Fruit fly (Drosophila melanogaster) whole organism, embryonic: ENCODE measurements around the gene Slu7.
A peak's percentile ranks its signal among the peaks of the same experiment; 100 is the strongest.

ENCODE experiments used
- B-H1 ChIP-seq: fragments of 200-800 bp; sonication (Bioruptor generic); IDR thresholded peaks from 3 replicates; pipeline ENCODE4 v1.3.6; 2022; ENCODE audit warnings: missing biosample characterization, missing genetic modification characterization
- Bgb ChIP-seq: fragments of 200-800 bp; sonication (Bioruptor generic); IDR thresholded peaks from 2 replicates; pipeline ENCODE4 v1.3.6; 2022; ENCODE audit warnings: missing biosample characterization, missing genetic modification characterization; ENCODE audit not compliant: partially characterized antibody
- Blimp-1 ChIP-seq: fragments of 200-800 bp; sonication (Bioruptor generic); optimal IDR thresholded peaks from 3 replicates; lab custom pipeline; 2018; ENCODE audit warnings: missing biosample characterization, missing genetic modification characterization, mild to moderate bottlenecking, moderate library complexity, missing genetic modification reagents
- CG11560 ChIP-seq: fragments of 200-800 bp; sonication (Bioruptor generic); IDR thresholded peaks from 3 replicates; pipeline ENCODE4 v1.3.6; 2022; ENCODE audit warnings: missing biosample characterization, missing genetic modification characterization
- CG12104 ChIP-seq: fragments of 200-800 bp; sonication (Bioruptor generic); optimal IDR thresholded peaks from 3 replicates; lab custom pipeline; 2016; ENCODE audit warnings: missing biosample characterization, missing genetic modification characterization
- CG12299 ChIP-seq: fragments of 200-800 bp; sonication (Bioruptor generic); optimal IDR thresholded peaks from 2 replicates; lab custom pipeline; 2018; ENCODE audit warnings: missing biosample characterization, mild to moderate bottlenecking, missing genetic modification characterization
- CG12744 ChIP-seq: fragments of 200-800 bp; sonication (Bioruptor generic); optimal IDR thresholded peaks from 2 replicates; lab custom pipeline; 2016; ENCODE audit warnings: missing biosample characterization, missing genetic modification characterization
- CG13894 ChIP-seq: fragments of 200-800 bp; sonication (Bioruptor generic); optimal IDR thresholded peaks from 3 replicates; lab custom pipeline; 2018; ENCODE audit warnings: missing biosample characterization, mild to moderate bottlenecking, missing genetic modification characterization, moderate library complexity
- CG1603 ChIP-seq: fragments of 200-800 bp; sonication (Bioruptor generic); optimal IDR thresholded peaks from 2 replicates; lab custom pipeline; 2019; ENCODE audit warnings: missing biosample characterization, mild to moderate bottlenecking, missing genetic modification characterization, moderate library complexity
- CG17359 ChIP-seq: fragments of 200-800 bp; sonication (Bioruptor generic); optimal IDR thresholded peaks from 3 replicates; lab custom pipeline; 2018; ENCODE audit warnings: missing biosample characterization, mild to moderate bottlenecking, missing genetic modification characterization, moderate library complexity
- CG17568 ChIP-seq: fragments of 200-800 bp; sonication (Bioruptor generic); optimal IDR thresholded peaks from 2 replicates; lab custom pipeline; 2018; ENCODE audit warnings: missing biosample characterization, mild to moderate bottlenecking, missing genetic modification characterization, moderate library complexity
- CG1832 ChIP-seq: fragments of 200-800 bp; sonication (Bioruptor generic); optimal IDR thresholded peaks from 2 replicates; lab custom pipeline; 2017; ENCODE audit warnings: missing biosample characterization, mild to moderate bottlenecking, missing genetic modification characterization, inconsistent platforms
- CG2116 ChIP-seq: fragments of 200-800 bp; sonication (Bioruptor generic); optimal IDR thresholded peaks from 3 replicates; lab custom pipeline; 2018; ENCODE audit warnings: missing biosample characterization, mild to moderate bottlenecking, missing genetic modification characterization
- CG3163 ChIP-seq: fragments of 200-800 bp; sonication (Bioruptor generic); optimal IDR thresholded peaks from 3 replicates; lab custom pipeline; 2016; ENCODE audit warnings: missing biosample characterization, missing genetic modification characterization
- CG4360 ChIP-seq: fragments of 200-800 bp; sonication (Bioruptor generic); IDR thresholded peaks from 2 replicates; pipeline ENCODE4 v1.3.6; 2022; ENCODE audit warnings: missing biosample characterization, missing genetic modification characterization
- CG4404 ChIP-seq: fragments of 200-800 bp; sonication (Bioruptor generic); IDR thresholded peaks from 2 replicates; pipeline ENCODE4 v1.3.6; 2022; ENCODE audit warnings: missing biosample characterization, missing genetic modification characterization
- CG8359 ChIP-seq: fragments of 200-800 bp; sonication (Bioruptor generic); optimal IDR thresholded peaks from 2 replicates; lab custom pipeline; 2017; ENCODE audit warnings: missing biosample characterization, mild to moderate bottlenecking, missing genetic modification characterization, borderline replicate concordance
- CG8478 ChIP-seq: fragments of >200 bp; optimal IDR thresholded peaks from 2 replicates; lab custom pipeline; 2018
- CG9797 ChIP-seq: fragments of 200-800 bp; sonication (Bioruptor generic); optimal IDR thresholded peaks from 3 replicates; lab custom pipeline; 2018; ENCODE audit warnings: missing biosample characterization, mild to moderate bottlenecking, missing genetic modification characterization
- CTCF ChIP-seq: fragments of 200-800 bp; sonication (Bioruptor generic); optimal IDR thresholded peaks from 2 replicates; lab custom pipeline; 2017; ENCODE audit warnings: missing biosample characterization, mild to moderate bottlenecking, missing genetic modification characterization, moderate library complexity
- Chrac-16 ChIP-seq: fragments of 200-800 bp; sonication (Bioruptor generic); optimal IDR thresholded peaks from 3 replicates; lab custom pipeline; 2016; ENCODE audit warnings: missing biosample characterization, missing genetic modification characterization
- CkIIα-i1 ChIP-seq: fragments of 200-800 bp; sonication (Bioruptor generic); IDR thresholded peaks from 2 replicates; pipeline ENCODE4 v1.3.6; 2022; ENCODE audit warnings: missing biosample characterization, missing genetic modification characterization
- CrebB ChIP-seq: fragments of 200-800 bp; sonication (Bioruptor generic); optimal IDR thresholded peaks from 3 replicates; lab custom pipeline; 2018; ENCODE audit warnings: missing biosample characterization, mild to moderate bottlenecking, missing genetic modification characterization
- Gug ChIP-seq: fragments of 200-800 bp; sonication (Bioruptor generic); IDR thresholded peaks from 4 replicates; pipeline ENCODE4 v1.3.6; 2022; ENCODE audit warnings: missing biosample characterization, missing genetic modification characterization
- HLH4C ChIP-seq: fragments of 200-800 bp; sonication (Bioruptor generic); IDR thresholded peaks from 3 replicates; pipeline ENCODE4 v1.3.6; 2022; ENCODE audit warnings: missing biosample characterization, missing genetic modification characterization; ENCODE audit not compliant: partially characterized antibody
- Hey ChIP-seq: fragments of 200-800 bp; sonication (Bioruptor generic); optimal IDR thresholded peaks from 3 replicates; lab custom pipeline; 2018; ENCODE audit warnings: missing biosample characterization, mild to moderate bottlenecking, missing genetic modification characterization
- Hr3 ChIP-seq: fragments of 200-800 bp; sonication (Bioruptor generic); optimal IDR thresholded peaks from 3 replicates; lab custom pipeline; 2016; ENCODE audit warnings: missing biosample characterization, missing genetic modification characterization
- Med ChIP-seq: fragments of 200-800 bp; sonication (Bioruptor generic); peaks from one replicate; lab custom pipeline; 2016; ENCODE audit warnings: missing biosample characterization, missing genetic modification characterization, mild to moderate bottlenecking, inconsistent platforms, moderate library complexity
- Mes4 ChIP-seq: fragments of 200-800 bp; sonication (Bioruptor generic); optimal IDR thresholded peaks from 2 replicates; lab custom pipeline; 2016; ENCODE audit warnings: missing biosample characterization, missing genetic modification characterization
- Mrtf ChIP-seq: fragments of 200-800 bp; sonication (Bioruptor generic); IDR thresholded peaks from 3 replicates; pipeline ENCODE4 v1.3.6; 2022; ENCODE audit warnings: missing biosample characterization, missing genetic modification characterization
- Neu2 ChIP-seq: fragments of 200-800 bp; sonication (Bioruptor generic); optimal IDR thresholded peaks from 3 replicates; lab custom pipeline; 2016; ENCODE audit warnings: missing biosample characterization, missing genetic modification characterization, borderline replicate concordance
- Rfx ChIP-seq: fragments of 200-800 bp; sonication (Bioruptor generic); IDR thresholded peaks from 2 replicates; pipeline ENCODE4 v1.3.6; 2022; ENCODE audit warnings: missing biosample characterization, missing genetic modification characterization
- Sox100B ChIP-seq: fragments of 200-800 bp; sonication (Bioruptor generic); optimal IDR thresholded peaks from 3 replicates; lab custom pipeline; 2018; ENCODE audit warnings: missing biosample characterization, mild to moderate bottlenecking, missing genetic modification characterization
- Sry-β ChIP-seq: fragments of 200-800 bp; sonication (Bioruptor generic); optimal IDR thresholded peaks from 2 replicates; lab custom pipeline; 2018; ENCODE audit warnings: missing biosample characterization, mild to moderate bottlenecking, missing genetic modification characterization, moderate library complexity
- Stat92E ChIP-seq, 3 experiments: fragments of >200 bp in 2 of 3; fragments of 200-800 bp in 1 of 3; sonication (Bioruptor generic) in 1 of 3; optimal IDR thresholded peaks; 2 replicates each; lab custom pipeline; 2017 to 2019; ENCODE audit warnings: missing biosample characterization in 3 of 3, missing genetic modification characterization in 3 of 3, mild to moderate bottlenecking in 1 of 3, moderate library complexity in 1 of 3
- bab2 ChIP-seq: fragments of 200-800 bp; sonication (Bioruptor generic); optimal IDR thresholded peaks from 2 replicates; lab custom pipeline; 2016; ENCODE audit warnings: missing biosample characterization, missing genetic modification characterization
- bbx ChIP-seq: fragments of 200-800 bp; sonication (Bioruptor generic); IDR thresholded peaks from 2 replicates; pipeline ENCODE4 v1.3.6; 2022; ENCODE audit warnings: missing biosample characterization, missing genetic modification characterization; ENCODE audit not compliant: partially characterized antibody
- cas ChIP-seq: fragments of 200-800 bp; sonication (Bioruptor generic); IDR thresholded peaks from 2 replicates; pipeline ENCODE4 v1.3.6; 2022; ENCODE audit warnings: missing biosample characterization, missing genetic modification characterization
- crp ChIP-seq, 2 experiments: fragments of 200-800 bp; sonication (Bioruptor generic); optimal IDR thresholded peaks; 2 replicates in 1 of 2; 3 replicates in 1 of 2; lab custom pipeline; 2017; ENCODE audit warnings: missing biosample characterization in 2 of 2, missing genetic modification characterization in 2 of 2, mild to moderate bottlenecking in 1 of 2, moderate library complexity in 1 of 2
- ewg ChIP-seq: fragments of 200-800 bp; sonication (Bioruptor generic); optimal IDR thresholded peaks from 3 replicates; lab custom pipeline; 2017; ENCODE audit warnings: mild to moderate bottlenecking, missing biosample characterization, missing genetic modification reagents, missing genetic modification characterization
- gsb-n ChIP-seq: fragments of 200-800 bp; sonication (Bioruptor generic); optimal IDR thresholded peaks from 3 replicates; lab custom pipeline; 2018; ENCODE audit warnings: missing biosample characterization, mild to moderate bottlenecking, missing genetic modification characterization
- gt ChIP-seq: fragments of 200-800 bp; sonication (Bioruptor generic); IDR thresholded peaks from 2 replicates; pipeline ENCODE4 v1.3.6; 2022; ENCODE audit warnings: missing biosample characterization, missing genetic modification characterization
- hb ChIP-seq: fragments of 200-800 bp; sonication (Bioruptor generic); IDR thresholded peaks from 3 replicates; pipeline ENCODE4 v1.3.6; 2022; ENCODE audit warnings: missing biosample characterization, missing genetic modification characterization; ENCODE audit not compliant: partially characterized antibody
- inv ChIP-seq: fragments of 200-800 bp; sonication (Bioruptor generic); IDR thresholded peaks from 2 replicates; pipeline ENCODE4 v1.3.6; 2022; ENCODE audit warnings: missing biosample characterization, missing genetic modification characterization; ENCODE audit not compliant: partially characterized antibody
- lab ChIP-seq: fragments of 200-800 bp; sonication (Bioruptor generic); optimal IDR thresholded peaks from 3 replicates; lab custom pipeline; 2017; ENCODE audit warnings: missing biosample characterization, missing genetic modification characterization, mild to moderate bottlenecking, moderate library complexity, missing genetic modification reagents
- pb ChIP-seq: fragments of 200-800 bp; sonication (Bioruptor generic); optimal IDR thresholded peaks from 3 replicates; lab custom pipeline; 2016; ENCODE audit warnings: missing biosample characterization, missing genetic modification characterization
- pho ChIP-seq: fragments of 200-800 bp; sonication (Bioruptor generic); optimal IDR thresholded peaks from 2 replicates; lab custom pipeline; 2016; ENCODE audit warnings: missing biosample characterization, missing genetic modification characterization
- pros ChIP-seq: fragments of 200-800 bp; sonication (Bioruptor generic); optimal IDR thresholded peaks from 3 replicates; lab custom pipeline; 2019; ENCODE audit warnings: missing biosample characterization, mild to moderate bottlenecking, missing genetic modification characterization, moderate library complexity
- unpg ChIP-seq: fragments of 200-800 bp; sonication (Bioruptor generic); optimal IDR thresholded peaks from 3 replicates; lab custom pipeline; 2018; ENCODE audit warnings: missing biosample characterization, mild to moderate bottlenecking, missing genetic modification characterization, moderate library complexity
- zfh1 ChIP-seq: fragments of 200-800 bp; sonication (Bioruptor generic); IDR thresholded peaks from 3 replicates; pipeline ENCODE4 v1.3.6; 2022; ENCODE audit warnings: missing biosample characterization, missing genetic modification characterization

The Slu7 gene

DNA sequence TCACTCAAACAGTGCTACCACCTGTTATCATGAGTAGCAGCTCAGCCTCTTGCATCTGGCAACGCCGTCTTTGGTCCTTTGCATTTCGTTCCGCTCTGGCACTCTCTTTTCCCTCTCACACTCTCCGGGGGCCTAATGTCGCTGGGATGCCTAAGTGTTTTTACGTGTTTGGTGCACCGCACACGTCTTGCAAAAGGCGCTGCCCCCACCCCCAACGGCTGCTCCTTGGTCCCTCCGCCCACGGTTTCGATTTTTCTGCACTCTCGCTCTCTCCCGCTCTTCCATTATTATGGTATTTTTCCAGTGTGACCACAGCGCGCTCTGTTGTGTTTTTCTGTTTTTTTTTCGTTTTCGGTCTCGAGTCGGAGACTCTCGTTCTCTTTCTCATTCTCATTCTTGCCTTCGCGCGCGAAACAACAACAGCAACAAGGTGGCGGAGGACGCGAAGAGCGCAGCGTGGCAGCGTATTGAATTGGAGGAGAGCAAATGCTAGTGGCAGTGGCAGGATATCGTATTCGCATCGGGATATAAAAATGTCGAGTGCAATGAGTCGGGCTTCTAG is 49.1 kb upstream of the Slu7 start (continued):
- TF ChIP-seq unpg (GFP tag; lab: Kevin White, UChicago) (no peak), Med (GFP tag; lab: Kevin White, UChicago) (peak; percentile 57), CG12744 (GFP tag; lab: Kevin White, UChicago) (peak; percentile 20), bbx (GFP tag; lab: Robert Waterston, UW) (no peak), CG9797 (peak; percentile 59), B-H1 (GFP tag; lab: Robert Waterston, UW) (no peak), Gug (no peak), Hr3 (GFP tag; lab: Kevin White, UChicago) (no peak), CG12299 (tag; lab: Kevin White, UChicago) (no peak), HLH4C (no peak), hb (GFP tag; lab: Robert Waterston, UW) (no peak), lab (GFP tag; lab: Kevin White, UChicago) (no peak), Sry-β (no peak), gsb-n (tag; lab: Kevin White, UChicago) (peak; percentile 21), Stat92E (GFP tag; optimal IDR thresholded peaks at IDR 0.05; lab: Kevin White, UChicago) (no peak), CG1603 (tag; lab: Kevin White, UChicago) (no peak), CG4360 (GFP tag; lab: Robert Waterston, UW) (peak; percentile 70), Blimp-1 (no peak), inv (GFP tag; lab: Robert Waterston, UW) (no peak), pros (GFP tag; lab: Kevin White, UChicago) (peak; percentile 63), CTCF (no peak), CG13894 (tag; lab: Kevin White, UChicago) (no peak), CG12104 (GFP tag; lab: Kevin White, UChicago) (no peak), ewg (GFP tag; lab: Kevin White, UChicago) (peak; percentile 11), Mes4 (GFP tag; lab: Kevin White, UChicago) (no peak), Neu2 (no peak), Bgb (GFP tag; lab: Robert Waterston, UW) (0 out of 2 replicates have a peak, but pooled peaks have one; percentile 21), CG8359 (GFP tag; lab: Kevin White, UChicago) (no peak), CG2116 (no peak), CG17568 (GFP tag; lab: Kevin White, UChicago) (no peak), CkIIα-i1 (GFP tag; lab: Robert Waterston, UW) (no peak), CG4404 (GFP tag; lab: Robert Waterston, UW) (no peak), CG8478 (no peak), CG17359 (tag; lab: Kevin White, UChicago) (no peak), CG1832 (GFP tag; lab: Kevin White, UChicago) (peak; percentile 37), CG11560 (no peak), pho (no peak), crp (GFP tag; optimal IDR thresholded peaks at IDR 0.05; lab: Kevin White, UChicago) (no peak), Mrtf (GFP tag; lab: Robert Waterston, UW) (no peak), bab2 (GFP tag; lab: Kevin White, UChicago) (no peak), CG3163 (GFP tag; lab: Kevin White, UChicago) (peak; percentile 49), cas (GFP tag; lab: Robert Waterston, UW) (no peak), Rfx (GFP tag; lab: Robert Waterston, UW) (no peak), gt (GFP tag; lab: Robert Waterston, UW) (no peak), Hey (tag; lab: Kevin White, UChicago) (no peak), zfh1 (GFP tag; lab: Robert Waterston, UW) (no peak), Chrac-16 (GFP tag; lab: Kevin White, UChicago) (no peak), pb (GFP tag; lab: Kevin White, UChicago) (peak; percentile 6), Sox100B (no peak), CrebB (tag; lab: Kevin White, UChicago) (no peak)
